Worm (Caenorhabditis elegans) whole organism, late embryonic: ENCODE measurements around the gene C03B1.6.

Experiments
- C08G9.2 ChIP-seq: sonication (generic microtip); optimal IDR thresholded peaks from 2 replicates; lab custom pipeline; 2016; ENCODE audit warnings: mild to moderate bottlenecking, missing genetic modification characterization, moderate library complexity, missing compliant biosample characterization
- F13H6.1 ChIP-seq: sonication (generic microtip); optimal IDR thresholded peaks from 2 replicates; lab custom pipeline; 2016; ENCODE audit warnings: missing genetic modification characterization, missing compliant biosample characterization
- K09A11.1 ChIP-seq: sonication (generic microtip); optimal IDR thresholded peaks from 2 replicates; lab custom pipeline; 2017; ENCODE audit warnings: antibody characterized with exemption, mild to moderate bottlenecking, missing genetic modification characterization, missing compliant biosample characterization; ENCODE audit not compliant: insufficient read depth
- ahr-1 ChIP-seq: sonication (generic microtip); optimal IDR thresholded peaks from 2 replicates; lab custom pipeline; 2016; ENCODE audit warnings: missing genetic modification characterization, missing compliant biosample characterization
- ceh-14 ChIP-seq: sonication (generic microtip); optimal IDR thresholded peaks from 2 replicates; lab custom pipeline; 2016; ENCODE audit warnings: missing genotype, missing genetic modification characterization, missing compliant biosample characterization
- ceh-18 ChIP-seq: sonication (generic microtip); optimal IDR thresholded peaks from 2 replicates; lab custom pipeline; 2016; ENCODE audit warnings: missing genetic modification characterization, missing compliant biosample characterization
- ceh-19 ChIP-seq: fragments of 200-800 bp; sonication (Bioruptor generic); optimal IDR thresholded peaks from 2 replicates; lab custom pipeline; 2018; ENCODE audit warnings: mild to moderate bottlenecking, missing genetic modification characterization, missing compliant biosample characterization
- ceh-22 ChIP-seq: sonication (generic microtip); optimal IDR thresholded peaks from 2 replicates; lab custom pipeline; 2017; ENCODE audit warnings: missing biosample characterization, missing genetic modification characterization
- ceh-30 ChIP-seq: fragments of 150-350 bp; optimal IDR thresholded peaks from 2 replicates; lab custom pipeline; 2014; ENCODE audit warnings: missing biosample characterization, missing genetic modification characterization
- ceh-34 ChIP-seq: sonication (generic microtip); optimal IDR thresholded peaks from 2 replicates; lab custom pipeline; 2016; ENCODE audit warnings: mild to moderate bottlenecking, missing genetic modification characterization, missing compliant biosample characterization
- ceh-45 ChIP-seq: fragments of 200-800 bp; sonication (Bioruptor generic); IDR thresholded peaks from 2 replicates; pipeline ENCODE4 v1.3.6; 2022; ENCODE audit warnings: missing genetic modification reagents, missing genetic modification characterization, missing compliant biosample characterization
- ceh-9 ChIP-seq: sonication (generic microtip); optimal IDR thresholded peaks from 2 replicates; lab custom pipeline; 2016; ENCODE audit warnings: mild to moderate bottlenecking, missing genetic modification characterization, inconsistent platforms, missing compliant biosample characterization
- che-1 ChIP-seq: sonication (generic microtip); optimal IDR thresholded peaks from 2 replicates; lab custom pipeline; 2016; ENCODE audit warnings: mild to moderate bottlenecking, missing genetic modification characterization, missing compliant biosample characterization
- dve-1 ChIP-seq: sonication (generic microtip); optimal IDR thresholded peaks from 2 replicates; lab custom pipeline; 2017; ENCODE audit warnings: antibody characterized with exemption, mild to moderate bottlenecking, missing genetic modification characterization, missing compliant biosample characterization
- elt-4 ChIP-seq: sonication (generic microtip); optimal IDR thresholded peaks from 2 replicates; lab custom pipeline; 2016; ENCODE audit warnings: missing genetic modification characterization, missing compliant biosample characterization
- eyg-1 ChIP-seq: sonication (generic microtip); optimal IDR thresholded peaks from 2 replicates; lab custom pipeline; 2016; ENCODE audit warnings: missing genotype, missing genetic modification characterization, missing compliant biosample characterization
- hlh-13 ChIP-seq: fragments of 200-800 bp; sonication (Bioruptor generic); optimal IDR thresholded peaks from 2 replicates; lab custom pipeline; 2018; ENCODE audit warnings: mild to moderate bottlenecking, missing genetic modification characterization, missing compliant biosample characterization
- hlh-15 ChIP-seq: sonication (generic microtip); optimal IDR thresholded peaks from 2 replicates; lab custom pipeline; 2016; ENCODE audit warnings: missing genetic modification characterization, missing compliant biosample characterization
- hlh-30 ChIP-seq: sonication (generic microtip); optimal IDR thresholded peaks from 2 replicates; lab custom pipeline; 2017; ENCODE audit warnings: antibody characterized with exemption, missing genetic modification characterization, missing compliant biosample characterization; ENCODE audit not compliant: insufficient read depth
- lin-11 ChIP-seq: fragments of 200-800 bp; sonication (Bioruptor generic); optimal IDR thresholded peaks from 2 replicates; lab custom pipeline; 2018; ENCODE audit warnings: mild to moderate bottlenecking, missing genetic modification characterization, missing compliant biosample characterization
- madf-2 ChIP-seq: sonication (generic microtip); optimal IDR thresholded peaks from 2 replicates; lab custom pipeline; 2017; ENCODE audit warnings: missing genetic modification characterization, missing compliant biosample characterization
- mec-3 ChIP-seq: sonication (generic microtip); optimal IDR thresholded peaks from 2 replicates; lab custom pipeline; 2016; ENCODE audit warnings: borderline replicate concordance, missing genetic modification characterization, missing compliant biosample characterization
- nfya-1 ChIP-seq: sonication (generic microtip); optimal IDR thresholded peaks from 2 replicates; lab custom pipeline; 2017; ENCODE audit warnings: missing genetic modification characterization, mild to moderate bottlenecking, missing compliant biosample characterization, antibody characterized with exemption, moderate library complexity
- nhr-11 ChIP-seq: fragments of 150-350 bp; optimal IDR thresholded peaks from 2 replicates; lab custom pipeline; 2014; ENCODE audit warnings: missing biosample characterization, missing genetic modification characterization
- npax-4 ChIP-seq: sonication (generic microtip); optimal IDR thresholded peaks from 2 replicates; lab custom pipeline; 2016; ENCODE audit warnings: missing genetic modification characterization, missing compliant biosample characterization
- pat-9 ChIP-seq: fragments of 200-800 bp; sonication (Bioruptor generic); optimal IDR thresholded peaks from 2 replicates; lab custom pipeline; 2018; ENCODE audit warnings: mild to moderate bottlenecking, missing genetic modification characterization, moderate library complexity, missing compliant biosample characterization
- pha-4 ChIP-seq: fragments of 150-350 bp; optimal IDR thresholded peaks from 2 replicates; lab custom pipeline; 2018; ENCODE audit warnings: missing biosample characterization, missing genetic modification reagents, missing genetic modification characterization
- pqm-1 ChIP-seq: sonication (generic microtip); optimal IDR thresholded peaks from 2 replicates; lab custom pipeline; 2016; ENCODE audit warnings: missing genetic modification characterization, missing compliant biosample characterization
- ref-2 ChIP-seq: sonication (generic microtip); optimal IDR thresholded peaks from 2 replicates; lab custom pipeline; 2016; ENCODE audit warnings: missing genetic modification characterization, missing compliant biosample characterization
- sdc-2 ChIP-seq: sonication (generic microtip); optimal IDR thresholded peaks from 2 replicates; lab custom pipeline; 2016; ENCODE audit warnings: missing genotype, missing genetic modification characterization, missing compliant biosample characterization
- syd-9 ChIP-seq: sonication (generic microtip); optimal IDR thresholded peaks from 2 replicates; lab custom pipeline; 2016; ENCODE audit warnings: mild to moderate bottlenecking, missing genetic modification characterization, moderate library complexity, missing compliant biosample characterization
- tbx-2 ChIP-seq: sonication (generic microtip); optimal IDR thresholded peaks from 2 replicates; lab custom pipeline; 2016; ENCODE audit warnings: missing genetic modification characterization, missing compliant biosample characterization
- tbx-7 ChIP-seq: sonication (generic microtip); optimal IDR thresholded peaks from 2 replicates; lab custom pipeline; 2016; ENCODE audit warnings: missing genotype, missing genetic modification characterization, missing compliant biosample characterization
- ttx-3 ChIP-seq: sonication (generic microtip); optimal IDR thresholded peaks from 2 replicates; lab custom pipeline; 2016; ENCODE audit warnings: missing genetic modification reagents, missing genetic modification characterization, missing compliant biosample characterization
- unc-3 ChIP-seq, 2 experiments: fragments of 200-800 bp in 1 of 2; sonication (Bioruptor generic) in 1 of 2; sonication (generic microtip) in 1 of 2; conservative IDR thresholded peaks in 1 of 2; optimal IDR thresholded peaks in 1 of 2; 2 replicates each; pipeline versions ENCODE4 v1.3.6 to Lab custom; 2016 to 2022; ENCODE audit warnings: missing compliant biosample characterization in 2 of 2, missing genetic modification characterization in 2 of 2, missing genetic modification reagents in 1 of 2
- unc-42 ChIP-seq: sonication (generic microtip); optimal IDR thresholded peaks from 2 replicates; lab custom pipeline; 2016; ENCODE audit warnings: missing genotype, missing genetic modification characterization, missing compliant biosample characterization
- unc-55 ChIP-seq: sonication (generic microtip); optimal IDR thresholded peaks from 2 replicates; lab custom pipeline; 2017; ENCODE audit warnings: missing biosample characterization, missing genetic modification reagents, missing genetic modification characterization
- unc-86 ChIP-seq: sonication (generic microtip); optimal IDR thresholded peaks from 2 replicates; lab custom pipeline; 2016; ENCODE audit warnings: missing genetic modification characterization, missing compliant biosample characterization
- zip-5 ChIP-seq: sonication (generic microtip); optimal IDR thresholded peaks from 2 replicates; lab custom pipeline; 2016; ENCODE audit warnings: missing genetic modification characterization, missing compliant biosample characterization
- ztf-16 ChIP-seq: sonication (generic microtip); optimal IDR thresholded peaks from 2 replicates; lab custom pipeline; 2017; ENCODE audit warnings: missing genetic modification characterization, missing compliant biosample characterization

C03B1.6 gene

ce11 chrX:6320887-6321286 is 29.2 kb upstream of the C03B1.6 start:
- TF ChIP-seq ceh-19 (GFP tag; lab: Kevin White, UChicago) (no peak), K09A11.1 (no peak), unc-3 (GFP tag; conservative IDR thresholded peaks at IDR 0.05; lab: Robert Waterston, UW) (no peak), unc-3 (tag; optimal IDR thresholded peaks at IDR 0.05; lab: Kevin White, UChicago) (no peak), C08G9.2 (tag; lab: Kevin White, UChicago) (no peak), zip-5 (no peak), ttx-3 (tag; lab: Kevin White, UChicago) (no peak), eyg-1 (tag; lab: Kevin White, UChicago) (no peak), ztf-16 (tag; lab: Kevin White, UChicago) (no peak), nfya-1 (tag; lab: Kevin White, UChicago) (no peak), hlh-15 (tag; lab: Kevin White, UChicago) (no peak), pqm-1 (tag; lab: Kevin White, UChicago) (no peak), tbx-2 (no peak), F13H6.1 (tag; lab: Kevin White, UChicago) (no peak), sdc-2 (no peak), ceh-14 (tag; lab: Kevin White, UChicago) (no peak), che-1 (tag; lab: Kevin White, UChicago) (no peak), ceh-22 (no peak), ceh-34 (tag; lab: Kevin White, UChicago) (no peak)

ce11 chrX:6321380-6321779 is 28.7 kb upstream of the C03B1.6 start:
- TF ChIP-seq pha-4 (tag; lab: Kevin White, UChicago) (no peak), elt-4 (tag; lab: Kevin White, UChicago) (no peak), hlh-30 (tag; lab: Kevin White, UChicago) (no peak), ceh-45 (GFP tag; lab: Robert Waterston, UW) (no peak), ceh-18 (no peak), unc-86 (no peak), npax-4 (tag; lab: Kevin White, UChicago) (no peak), pat-9 (no peak), ceh-22 (no peak), che-1 (tag; lab: Kevin White, UChicago) (no peak)

ce11 chrX:6323129-6323528 is 27.0 kb upstream of the C03B1.6 start, which contains the start of gene col-167:
TSS of gene col-167 (plus strand) at chrX:6323488.
- no peak for TF ChIP-seq K09A11.1
- TF ChIP-seq nhr-11 (tag; lab: Kevin White, UChicago): no peak
- TF ChIP-seq ahr-1 (tag; lab: Kevin White, UChicago): no peak
- no peak for TF ChIP-seq syd-9 (tag; lab: Kevin White, UChicago)
- no peak for TF ChIP-seq dve-1 (tag; lab: Kevin White, UChicago)
- no peak for TF ChIP-seq lin-11 (tag; lab: Kevin White, UChicago)
- no peak for TF ChIP-seq madf-2
- TF ChIP-seq ceh-9 (tag; lab: Kevin White, UChicago): no peak
- TF ChIP-seq tbx-7: no peak
- no peak for TF ChIP-seq unc-42 (tag; lab: Kevin White, UChicago)
- TF ChIP-seq ref-2 (tag; lab: Kevin White, UChicago): no peak
- no peak for TF ChIP-seq npax-4 (tag; lab: Kevin White, UChicago)
- TF ChIP-seq ceh-30 (tag; lab: Kevin White, UChicago): no peak
- no peak for TF ChIP-seq hlh-13 (GFP tag; lab: Kevin White, UChicago)
- TF ChIP-seq unc-55: no peak
- no peak for TF ChIP-seq tbx-2
- TF ChIP-seq ztf-16 (tag; lab: Kevin White, UChicago): no peak
- no peak for TF ChIP-seq mec-3 (tag; lab: Kevin White, UChicago)
- no peak for TF ChIP-seq ceh-22
